Fruit fly (Drosophila melanogaster): ENCODE measurements around the gene elm.

Gene elm

DNA sequence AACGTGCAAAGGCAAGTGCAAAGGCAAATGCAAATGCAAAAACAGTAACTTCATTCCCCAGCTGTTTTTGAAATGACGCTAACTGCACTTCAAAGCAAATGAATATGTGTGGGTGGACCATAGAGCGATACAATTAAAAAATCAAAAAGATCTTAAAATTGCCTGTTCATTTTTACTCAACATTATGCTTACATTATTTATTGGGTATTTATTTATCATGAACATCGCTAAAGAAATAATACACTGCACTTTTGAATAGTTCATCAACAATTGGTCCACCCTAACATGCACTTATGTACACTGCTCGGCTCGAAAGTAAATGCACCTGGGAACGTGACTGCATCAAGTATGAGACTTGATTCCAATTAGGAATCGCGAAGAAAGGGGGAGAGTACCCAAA is 39.8 kb upstream of the elm start (continued):
- TF ChIP-seq pdm3 (GFP tag; optimal IDR thresholded peaks at IDR 0.05) (peak; percentile 55), dac (GFP tag; optimal IDR thresholded peaks at IDR 0.05) (peak; percentile 38), Ets96B (tag; optimal IDR thresholded peaks at IDR 0.05) (peak; percentile 53), esn (GFP tag; optimal IDR thresholded peaks at IDR 0.05) (peak; percentile 37), salr (GFP tag; optimal IDR thresholded peaks at IDR 0.05) (peak; percentile 22 to 50), Eip78C (GFP tag) (peak; percentile 80), CG8319 (GFP tag; optimal IDR thresholded peaks at IDR 0.05) (no peak), CG7368 (GFP tag; optimal IDR thresholded peaks at IDR 0.05) (peak; percentile 36), CG10631 (GFP tag; optimal IDR thresholded peaks at IDR 0.05) (peak; percentile 28), net (GFP tag; optimal IDR thresholded peaks at IDR 0.05) (peak; percentile 53), CG3919 (GFP tag; optimal IDR thresholded peaks at IDR 0.05) (peak; percentile 60), topi (GFP tag; optimal IDR thresholded peaks at IDR 0.05) (peak; percentile 41), Sox102F (GFP tag; optimal IDR thresholded peaks at IDR 0.05) (peak; percentile 39), Hr39 (GFP tag; optimal IDR thresholded peaks at IDR 0.05) (peak; percentile 29), achi (GFP tag; optimal IDR thresholded peaks at IDR 0.05) (peak; percentile 59), CG10669 (GFP tag; optimal IDR thresholded peaks at IDR 0.05) (peak; percentile 7), ss (GFP tag; optimal IDR thresholded peaks at IDR 0.05) (no peak), Gug (GFP tag; IDR thresholded peaks at IDR 0.05) (peak; percentile 64), svp (GFP tag) (no peak), Ets21C (GFP tag; optimal IDR thresholded peaks at IDR 0.05) (no peak), CG6854 (GFP tag; optimal IDR thresholded peaks at IDR 0.05) (no peak), CG15336 (GFP tag; IDR thresholded peaks at IDR 0.05) (peak; percentile 90), CG16779 (tag; optimal IDR thresholded peaks at IDR 0.05) (peak; percentile 3), Eip93F (GFP tag; optimal IDR thresholded peaks at IDR 0.05) (no peak), CG11762 (GFP tag; optimal IDR thresholded peaks at IDR 0.05; ENCODE audit: insufficient read depth) (peak; percentile 38), Lpt (GFP tag; optimal IDR thresholded peaks at IDR 0.05) (peak; percentile 69), OdsH (GFP tag; optimal IDR thresholded peaks at IDR 0.05) (peak; percentile 68), fd85E (GFP tag; optimal IDR thresholded peaks at IDR 0.05) (no peak), CG11294 (GFP tag; IDR thresholded peaks at IDR 0.05) (0 out of 2 replicates have a peak, but pooled peaks have one; percentile 53), Sox14 (GFP tag; optimal IDR thresholded peaks at IDR 0.05) (peak; percentile 55), lz (GFP tag; optimal IDR thresholded peaks at IDR 0.05) (peak; percentile 17), vri (GFP tag; optimal IDR thresholded peaks at IDR 0.05) (no peak), acj6 (GFP tag; optimal IDR thresholded peaks at IDR 0.05) (peak; percentile 42)

DNA sequence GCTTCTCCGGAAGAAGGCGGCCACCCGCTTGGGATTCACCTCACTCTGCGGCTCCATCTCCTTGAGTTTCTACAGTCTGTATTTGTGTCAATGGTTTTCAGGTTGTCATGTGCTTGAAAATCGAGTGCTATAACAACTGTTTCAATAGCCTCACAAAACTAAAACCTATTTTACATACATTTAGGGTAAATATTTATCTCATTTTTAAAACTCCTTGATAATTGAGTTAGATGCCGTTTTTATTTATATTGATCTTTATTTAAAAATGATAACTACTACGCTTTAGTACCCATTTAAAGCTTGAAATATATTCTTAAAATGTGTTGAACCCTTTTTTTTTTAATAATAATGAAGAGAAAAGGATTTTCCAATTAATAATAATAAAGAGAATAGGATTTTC is 38.5 kb upstream of the elm start, which contains the start of gene CG2104:
Gene CG2104 (minus strand): TSS at position 101 of the 400 bp plus-strand sequence.
- TF ChIP-seq CG11902 (GFP tag; optimal IDR thresholded peaks at IDR 0.05) = no peak
- no peak for TF ChIP-seq CG8319 (GFP tag; optimal IDR thresholded peaks at IDR 0.05)
- TF ChIP-seq acj6 (GFP tag; optimal IDR thresholded peaks at IDR 0.05) = no peak

dm6 chr3R:5691042-5691441 is 36.4 kb upstream of the elm start:
- no peak for TF ChIP-seq CG8119 (GFP tag; IDR thresholded peaks at IDR 0.05)
- TF ChIP-seq Lpt (GFP tag; optimal IDR thresholded peaks at IDR 0.05) = no peak
- no peak for TF ChIP-seq CG7368 (GFP tag; optimal IDR thresholded peaks at IDR 0.05)
- no peak for TF ChIP-seq CG11762 (GFP tag; optimal IDR thresholded peaks at IDR 0.05; ENCODE audit: insufficient read depth)
- no peak for TF ChIP-seq Hr4 (GFP tag; optimal IDR thresholded peaks at IDR 0.05)
- no peak for TF ChIP-seq CG3919 (GFP tag; optimal IDR thresholded peaks at IDR 0.05)
- no peak for TF ChIP-seq Sox15 (GFP tag; optimal IDR thresholded peaks at IDR 0.05)
- no peak for TF ChIP-seq Hr38 (GFP tag; optimal IDR thresholded peaks at IDR 0.05)
- TF ChIP-seq svp (GFP tag) = no peak
- TF ChIP-seq CG1621 (tag; optimal IDR thresholded peaks at IDR 0.05) = no peak
- no peak for TF ChIP-seq Smox (GFP tag; optimal IDR thresholded peaks at IDR 0.05)
- TF ChIP-seq Ets96B (tag; optimal IDR thresholded peaks at IDR 0.05) = no peak
- TF ChIP-seq fd85E (GFP tag; optimal IDR thresholded peaks at IDR 0.05) = no peak
- TF ChIP-seq Eip75B (GFP tag; optimal IDR thresholded peaks at IDR 0.05) = no peak
- no peak for TF ChIP-seq achi (GFP tag; optimal IDR thresholded peaks at IDR 0.05)
- TF ChIP-seq esn (GFP tag; optimal IDR thresholded peaks at IDR 0.05) = no peak
- no peak for TF ChIP-seq CG9139 (GFP tag; optimal IDR thresholded peaks at IDR 0.05)
